Worm (Caenorhabditis elegans): Measurements from ENCODE around the gene C55A6.1.

ce11 chrV:11532535-11532853 lies 27.7 kb upstream of the C55A6.1 start:
- TF ChIP-seq B0310.2 (tag; optimal IDR thresholded peaks at IDR 0.05) (no peak), flt-1 (GFP tag; IDR thresholded peaks at IDR 0.05) (no peak), ceh-13 (GFP tag; optimal IDR thresholded peaks at IDR 0.05) (no peak), F13C5.2 (tag; optimal IDR thresholded peaks at IDR 0.05) (no peak), hmbx-1 (tag; optimal IDR thresholded peaks at IDR 0.05) (no peak)
